Worm (Caenorhabditis elegans): ENCODE data around the gene F53E2.2.

F53E2.2 gene

DNA sequence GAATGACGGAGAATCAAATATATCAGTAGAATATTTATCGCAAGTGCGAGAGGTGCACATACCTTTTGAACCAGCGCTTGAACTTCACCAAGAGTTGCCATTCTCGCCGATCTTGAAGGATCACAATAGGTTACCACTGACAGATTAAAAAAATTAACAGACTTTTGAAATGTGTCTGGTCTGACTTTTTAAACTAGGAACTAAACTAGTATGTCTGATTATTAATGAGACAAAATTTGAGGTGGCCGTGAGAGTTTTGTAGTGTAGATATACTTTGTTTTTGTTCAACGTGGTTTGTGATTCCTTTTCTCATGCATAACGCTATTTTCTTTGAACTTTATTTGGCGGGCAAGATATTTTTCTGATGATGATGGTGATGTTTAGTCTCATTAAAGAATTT lies 47.0 kb downstream of the F53E2.2 start, which contains the start of gene str-240:
str-240 (minus strand) TSS at position 101 of the 400 bp plus-strand sequence.
- TF ChIP-seq B0310.2 (tag; optimal IDR thresholded peaks at IDR 0.05) (no peak), sea-1 (GFP tag; conservative IDR thresholded peaks at IDR 0.05) (no peak), hmbx-1 (tag; optimal IDR thresholded peaks at IDR 0.05) (no peak), tbx-37 (GFP tag; conservative IDR thresholded peaks at IDR 0.05) (no peak), ceh-36 (tag; optimal IDR thresholded peaks at IDR 0.05) (no peak), pes-1 (GFP tag; IDR thresholded peaks at IDR 0.05) (no peak), hmg-4 (GFP tag; optimal IDR thresholded peaks at IDR 0.05) (no peak)

ce11 chrV:1522485-1522884 lies 47.6 kb downstream of the F53E2.2 start, which contains the start of gene str-243:
Gene str-243, plus strand, starts transcription at chrV:1522785.
- TF ChIP-seq B0310.2 (tag; optimal IDR thresholded peaks at IDR 0.05) (no peak), pes-1 (GFP tag; IDR thresholded peaks at IDR 0.05) (no peak), tbx-37 (GFP tag; conservative IDR thresholded peaks at IDR 0.05) (no peak), scrt-1 (GFP tag; IDR thresholded peaks at IDR 0.05) (no peak), aly-1 (tag; optimal IDR thresholded peaks at IDR 0.05) (no peak), F13C5.2 (tag; optimal IDR thresholded peaks at IDR 0.05) (no peak), ceh-36 (tag; optimal IDR thresholded peaks at IDR 0.05) (no peak), tra-4 (tag; optimal IDR thresholded peaks at IDR 0.05) (no peak), hmbx-1 (tag; optimal IDR thresholded peaks at IDR 0.05) (no peak), ceh-13 (GFP tag; optimal IDR thresholded peaks at IDR 0.05) (no peak), sea-1 (GFP tag; conservative IDR thresholded peaks at IDR 0.05) (no peak)
